Fruit fly (Drosophila melanogaster) whole organism, embryonic: Measurements from ENCODE around the gene slf.

Source experiments
- Atf-2 ChIP-seq: fragments of 200-800 bp; sonication (Bioruptor generic); optimal IDR thresholded peaks from 2 replicates; lab custom pipeline; 2016; ENCODE audit warnings: missing biosample characterization, missing genetic modification characterization
- Blimp-1 ChIP-seq: fragments of 200-800 bp; sonication (Bioruptor generic); optimal IDR thresholded peaks from 3 replicates; lab custom pipeline; 2018; ENCODE audit warnings: missing biosample characterization, missing genetic modification characterization, mild to moderate bottlenecking, moderate library complexity, missing genetic modification reagents
- CG10209 ChIP-seq: fragments of 200-800 bp; sonication (Bioruptor generic); optimal IDR thresholded peaks from 3 replicates; lab custom pipeline; 2017; ENCODE audit warnings: missing biosample characterization, mild to moderate bottlenecking, missing genetic modification characterization, missing genetic modification reagents
- CG10274 ChIP-seq: fragments of 200-800 bp; sonication (Bioruptor generic); optimal IDR thresholded peaks from 3 replicates; lab custom pipeline; 2017; ENCODE audit warnings: missing biosample characterization, mild to moderate bottlenecking, missing genetic modification characterization
- CG12236 ChIP-seq: fragments of 200-800 bp; sonication (Bioruptor generic); optimal IDR thresholded peaks from 2 replicates; lab custom pipeline; 2016; ENCODE audit warnings: missing biosample characterization, missing genetic modification characterization
- CG14965 ChIP-seq: fragments of 200-800 bp; sonication (Bioruptor generic); optimal IDR thresholded peaks from 2 replicates; lab custom pipeline; 2016; ENCODE audit warnings: missing biosample characterization, missing genetic modification characterization, borderline replicate concordance
- CG1529 ChIP-seq: fragments of 200-800 bp; sonication (Bioruptor generic); optimal IDR thresholded peaks from 3 replicates; lab custom pipeline; 2018; ENCODE audit warnings: missing biosample characterization, missing genetic modification characterization
- CG17912 ChIP-seq: fragments of 200-800 bp; sonication (Bioruptor generic); optimal IDR thresholded peaks from 2 replicates; lab custom pipeline; 2018; ENCODE audit warnings: missing biosample characterization, mild to moderate bottlenecking, missing genetic modification characterization
- CG18764 ChIP-seq: fragments of 200-800 bp; sonication (Bioruptor generic); optimal IDR thresholded peaks from 3 replicates; lab custom pipeline; 2016; ENCODE audit warnings: missing biosample characterization, missing genetic modification characterization
- CG32772 ChIP-seq: fragments of 200-800 bp; sonication (Bioruptor generic); IDR thresholded peaks from 2 replicates; pipeline ENCODE4 v1.3.6; 2022; ENCODE audit warnings: missing biosample characterization, missing genetic modification characterization
- CG3407 ChIP-seq: fragments of 200-800 bp; sonication (Bioruptor generic); optimal IDR thresholded peaks from 2 replicates; lab custom pipeline; 2018; ENCODE audit warnings: missing biosample characterization, mild to moderate bottlenecking, missing genetic modification characterization
- CG34224 ChIP-seq: fragments of 200-800 bp; sonication (Bioruptor generic); IDR thresholded peaks from 3 replicates; pipeline ENCODE4 v1.3.6; 2022; ENCODE audit warnings: missing biosample characterization, missing genetic modification characterization; ENCODE audit not compliant: partially characterized antibody
- CG34422 ChIP-seq: fragments of 200-800 bp; sonication (Bioruptor generic); IDR thresholded peaks from 3 replicates; pipeline ENCODE4 v1.3.6; 2022; ENCODE audit warnings: missing biosample characterization, missing genetic modification characterization
- CG4707 ChIP-seq: fragments of 200-800 bp; sonication (Bioruptor generic); optimal IDR thresholded peaks from 2 replicates; lab custom pipeline; 2018; ENCODE audit warnings: missing biosample characterization, mild to moderate bottlenecking, missing genetic modification characterization, moderate library complexity
- CG8281 ChIP-seq: fragments of 200-800 bp; sonication (Bioruptor generic); optimal IDR thresholded peaks from 2 replicates; lab custom pipeline; 2018; ENCODE audit warnings: missing biosample characterization, mild to moderate bottlenecking, missing genetic modification characterization, moderate library complexity
- CG9876 ChIP-seq: fragments of 200-800 bp; sonication (Bioruptor generic); optimal IDR thresholded peaks from 2 replicates; lab custom pipeline; 2016; ENCODE audit warnings: missing biosample characterization, missing genetic modification characterization
- Camta ChIP-seq: fragments of 200-800 bp; sonication (Bioruptor generic); optimal IDR thresholded peaks from 2 replicates; lab custom pipeline; 2016; ENCODE audit warnings: missing biosample characterization, missing genetic modification characterization
- CkIIα-i1 ChIP-seq: fragments of 200-800 bp; sonication (Bioruptor generic); IDR thresholded peaks from 2 replicates; pipeline ENCODE4 v1.3.6; 2022; ENCODE audit warnings: missing biosample characterization, missing genetic modification characterization
- CoRest ChIP-seq: fragments of 200-800 bp; sonication (Bioruptor generic); optimal IDR thresholded peaks from 3 replicates; lab custom pipeline; 2018; ENCODE audit warnings: missing biosample characterization, mild to moderate bottlenecking, missing genetic modification characterization, moderate library complexity
- Deaf1 ChIP-seq: fragments of 200-800 bp; optimal IDR thresholded peaks from 3 replicates; lab custom pipeline; 2019; ENCODE audit warnings: missing biosample characterization, mild to moderate bottlenecking, missing genetic modification characterization, moderate library complexity
- Elba2 ChIP-seq: fragments of 200-800 bp; sonication (Bioruptor generic); optimal IDR thresholded peaks from 3 replicates; lab custom pipeline; 2016; ENCODE audit warnings: missing biosample characterization, missing genetic modification characterization
- Ets65A ChIP-seq: fragments of 200-800 bp; sonication (Bioruptor generic); peaks from one replicate; lab custom pipeline; 2016; ENCODE audit warnings: missing biosample characterization, missing genetic modification characterization
- Hmr ChIP-seq: fragments of 200-800 bp; sonication (Bioruptor generic); optimal IDR thresholded peaks from 3 replicates; lab custom pipeline; 2017; ENCODE audit warnings: mild to moderate bottlenecking, missing biosample characterization, missing genetic modification reagents, missing genetic modification characterization
- Lpt ChIP-seq: fragments of >200 bp; optimal IDR thresholded peaks from 2 replicates; lab custom pipeline; 2018; ENCODE audit warnings: missing biosample characterization, missing genetic modification characterization
- Nf-YC ChIP-seq: fragments of 200-800 bp; optimal IDR thresholded peaks from 3 replicates; lab custom pipeline; 2019; ENCODE audit warnings: missing biosample characterization, mild to moderate bottlenecking, missing genetic modification characterization, moderate library complexity
- ap ChIP-seq: fragments of 200-800 bp; sonication (Bioruptor generic); IDR thresholded peaks from 2 replicates; pipeline ENCODE4 v1.3.6; 2022; ENCODE audit warnings: missing biosample characterization, missing genetic modification characterization
- ato ChIP-seq: fragments of 200-800 bp; sonication (Bioruptor generic); IDR thresholded peaks from 2 replicates; pipeline ENCODE4 v1.3.6; 2022; ENCODE audit warnings: missing biosample characterization, missing genetic modification characterization; ENCODE audit not compliant: partially characterized antibody
- bcd ChIP-seq: fragments of 200-800 bp; sonication (Bioruptor generic); optimal IDR thresholded peaks from 2 replicates; lab custom pipeline; 2017; ENCODE audit warnings: missing biosample characterization, mild to moderate bottlenecking, missing genetic modification characterization
- chn ChIP-seq: fragments of 200-800 bp; sonication (Bioruptor generic); optimal IDR thresholded peaks from 2 replicates; lab custom pipeline; 2016; ENCODE audit warnings: missing biosample characterization, missing genetic modification characterization
- dan ChIP-seq: fragments of 200-800 bp; sonication (Bioruptor generic); IDR thresholded peaks from 2 replicates; pipeline ENCODE4 v1.3.6; 2022; ENCODE audit warnings: missing biosample characterization, missing genetic modification characterization
- eyg ChIP-seq: fragments of 200-800 bp; sonication (Bioruptor generic); optimal IDR thresholded peaks from 3 replicates; lab custom pipeline; 2016; ENCODE audit warnings: missing biosample characterization, missing genetic modification characterization
- fru ChIP-seq: fragments of >200 bp; optimal IDR thresholded peaks from 2 replicates; lab custom pipeline; 2017
- gcm ChIP-seq: fragments of 200-800 bp; sonication (Bioruptor generic); optimal IDR thresholded peaks from 2 replicates; lab custom pipeline; 2019; ENCODE audit warnings: missing biosample characterization, mild to moderate bottlenecking, missing genetic modification characterization, moderate library complexity
- gsb ChIP-seq: fragments of 200-800 bp; sonication (Bioruptor generic); IDR thresholded peaks from 2 replicates; pipeline ENCODE4 v1.3.6; 2022; ENCODE audit warnings: missing biosample characterization, missing genetic modification characterization
- insv ChIP-seq, 2 experiments: fragments of 200-800 bp; sonication (Bioruptor generic); optimal IDR thresholded peaks; 3 replicates each; lab custom pipeline; 2016 to 2018; ENCODE audit warnings: missing biosample characterization in 2 of 2, missing genetic modification characterization in 2 of 2
- kni ChIP-seq: fragments of 200-800 bp; sonication (Bioruptor generic); optimal IDR thresholded peaks from 3 replicates; lab custom pipeline; 2017; ENCODE audit warnings: mild to moderate bottlenecking, missing biosample characterization, missing genetic modification reagents, missing genetic modification characterization
- odd ChIP-seq: fragments of 200-800 bp; sonication (Bioruptor generic); optimal IDR thresholded peaks from 2 replicates; lab custom pipeline; 2017; ENCODE audit warnings: missing biosample characterization, mild to moderate bottlenecking, missing genetic modification characterization
- phol ChIP-seq: fragments of 200-800 bp; sonication (Bioruptor generic); optimal IDR thresholded peaks from 3 replicates; lab custom pipeline; 2018; ENCODE audit warnings: missing biosample characterization, mild to moderate bottlenecking, missing genetic modification characterization, moderate library complexity
- sens ChIP-seq: fragments of 200-800 bp; sonication (Bioruptor generic); peaks from one replicate; lab custom pipeline; 2016; ENCODE audit warnings: missing biosample characterization, missing genetic modification characterization
- shn ChIP-seq: fragments of 200-800 bp; sonication (Bioruptor generic); optimal IDR thresholded peaks from 3 replicates; lab custom pipeline; 2016; ENCODE audit warnings: missing biosample characterization, missing genetic modification characterization
- sim ChIP-seq: fragments of 200-800 bp; sonication (Bioruptor generic); IDR thresholded peaks from 2 replicates; pipeline ENCODE4 v1.3.6; 2022; ENCODE audit warnings: missing biosample characterization, missing genetic modification characterization
- slou ChIP-seq: fragments of 200-800 bp; sonication (Bioruptor generic); optimal IDR thresholded peaks from 3 replicates; lab custom pipeline; 2016; ENCODE audit warnings: missing biosample characterization, missing genetic modification characterization
- sr ChIP-seq: fragments of 200-800 bp; sonication (Bioruptor generic); IDR thresholded peaks from 3 replicates; pipeline ENCODE4 v1.3.6; 2022; ENCODE audit warnings: missing biosample characterization, missing genetic modification characterization
- stc ChIP-seq: fragments of 200-800 bp; sonication (Bioruptor generic); IDR thresholded peaks from 2 replicates; pipeline ENCODE4 v1.3.6; 2022; ENCODE audit warnings: missing biosample characterization, missing genetic modification characterization
- stwl ChIP-seq: fragments of 200-800 bp; sonication (Bioruptor generic); optimal IDR thresholded peaks from 3 replicates; lab custom pipeline; 2018; ENCODE audit warnings: missing biosample characterization, mild to moderate bottlenecking, missing genetic modification characterization, moderate library complexity
- tin ChIP-seq: fragments of 200-800 bp; sonication (Bioruptor generic); optimal IDR thresholded peaks from 3 replicates; lab custom pipeline; 2016; ENCODE audit warnings: missing biosample characterization, missing genetic modification characterization
- usp ChIP-seq: fragments of >200 bp; optimal IDR thresholded peaks from 2 replicates; lab custom pipeline; 2017; ENCODE audit warnings: missing biosample characterization, missing genetic modification characterization
- vvl ChIP-seq: fragments of 200-800 bp; sonication (Bioruptor generic); IDR thresholded peaks from 2 replicates; pipeline ENCODE4 v1.3.6; 2022; ENCODE audit warnings: missing biosample characterization, missing genetic modification characterization
- wor ChIP-seq: fragments of 200-800 bp; sonication (Bioruptor generic); IDR thresholded peaks from 2 replicates; pipeline ENCODE4 v1.3.6; 2022; ENCODE audit warnings: missing biosample characterization, missing genetic modification characterization
- yki ChIP-seq: fragments of >200 bp; optimal IDR thresholded peaks from 3 replicates; lab custom pipeline; 2018
- z ChIP-seq: fragments of 200-800 bp; sonication (Bioruptor generic); IDR thresholded peaks from 3 replicates; pipeline ENCODE4 v1.3.6; 2022; ENCODE audit warnings: missing biosample characterization, missing genetic modification characterization

Gene slf

DNA sequence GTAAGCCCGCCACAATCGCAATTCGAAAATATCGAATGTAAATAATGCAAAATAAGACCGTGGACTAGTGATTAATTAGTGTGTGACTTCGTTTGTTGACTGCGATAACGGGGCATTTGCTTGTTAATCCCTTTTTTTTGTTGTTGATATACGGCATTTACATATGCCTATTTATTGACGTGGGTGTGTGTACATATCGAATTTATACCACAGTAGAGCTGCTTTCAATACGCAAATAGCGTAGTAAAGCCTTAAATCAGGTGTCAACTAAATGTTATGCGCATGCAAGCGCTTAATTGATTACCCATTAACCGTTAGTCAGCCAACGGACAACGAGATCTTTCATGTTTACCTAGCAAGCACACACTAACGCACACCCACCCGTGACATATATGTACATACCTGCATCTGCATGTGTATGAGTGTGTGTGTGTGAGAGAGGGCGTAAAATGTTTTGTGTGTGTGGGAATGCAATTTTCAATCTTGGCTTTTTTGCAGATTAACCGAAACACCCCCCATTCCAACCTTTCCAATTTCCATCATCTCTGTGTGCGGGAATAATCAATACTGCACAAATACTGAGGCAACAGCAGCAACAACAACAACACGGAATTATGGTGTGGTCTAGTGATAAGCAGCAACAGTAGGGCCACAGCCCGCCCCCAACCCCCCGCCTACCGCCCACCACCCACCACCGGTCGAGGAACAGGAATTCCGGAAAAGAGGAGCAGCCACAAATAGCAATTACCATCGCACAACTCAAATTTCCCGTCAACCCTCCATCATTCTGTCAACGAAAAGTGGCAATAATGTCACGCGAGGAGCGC is 37.0 kb upstream of the slf start (continued):
- TF ChIP-seq CG17912 (GFP tag; lab: Kevin White, UChicago) (peak; percentile 15), stwl (tag; lab: Kevin White, UChicago) (no peak), odd (GFP tag; lab: Kevin White, UChicago) (no peak), CG4707 (GFP tag; lab: Kevin White, UChicago) (no peak), Hmr (GFP tag; lab: Kevin White, UChicago) (no peak), wor (GFP tag; lab: Robert Waterston, UW) (no peak), Lpt (GFP tag; lab: Kevin White, UChicago) (no peak), sim (GFP tag; lab: Robert Waterston, UW) (no peak), gcm (GFP tag; lab: Kevin White, UChicago) (no peak), CoRest (tag; lab: Kevin White, UChicago) (no peak), yki (lab: Kevin White, UChicago) (no peak), Blimp-1 (no peak), ato (GFP tag; lab: Robert Waterston, UW) (no peak), dan (GFP tag; lab: Robert Waterston, UW) (no peak), Nf-YC (tag; lab: Kevin White, UChicago) (no peak), CG1529 (peak; percentile 42), CG10209 (GFP tag; lab: Kevin White, UChicago) (peak; percentile 38), gsb (GFP tag; lab: Robert Waterston, UW) (no peak), sr (GFP tag; lab: Robert Waterston, UW) (no peak), phol (tag; lab: Kevin White, UChicago) (no peak), z (GFP tag; lab: Robert Waterston, UW) (no peak), Atf-2 (GFP tag; lab: Kevin White, UChicago) (peak; percentile 13), CG3407 (GFP tag; lab: Kevin White, UChicago) (peak; percentile 45), sens (GFP tag; lab: Kevin White, UChicago) (peak; percentile 94), CG34224 (no peak), Elba2 (GFP tag; lab: Kevin White, UChicago) (no peak), CG12236 (GFP tag; lab: Kevin White, UChicago) (no peak), bcd (GFP tag; lab: Kevin White, UChicago) (no peak), CG8281 (tag; lab: Kevin White, UChicago) (peak; percentile 64), kni (GFP tag; lab: Kevin White, UChicago) (peak; percentile 87), Ets65A (GFP tag; lab: Kevin White, UChicago) (peak; percentile 87), ap (GFP tag; lab: Robert Waterston, UW) (peak; percentile 35; the same call in 1 of the 2 replicates), CG10274 (GFP tag; lab: Kevin White, UChicago) (no peak), CkIIα-i1 (GFP tag; lab: Robert Waterston, UW) (no peak), eyg (no peak), insv (GFP tag; optimal IDR thresholded peaks at IDR 0.05; lab: Kevin White, UChicago) (peak in 1 of 2 experiments; percentile 7), slou (GFP tag; lab: Kevin White, UChicago) (no peak), fru (lab: Kevin White, UChicago) (no peak), vvl (GFP tag; lab: Robert Waterston, UW) (no peak), stc (GFP tag; lab: Robert Waterston, UW) (peak; percentile 31; the same call in 1 of the 2 replicates), shn (GFP tag; lab: Kevin White, UChicago) (no peak), CG18764 (GFP tag; lab: Kevin White, UChicago) (peak; percentile 49), CG32772 (GFP tag; lab: Robert Waterston, UW) (peak; percentile 34; the same call in 1 of the 2 replicates), CG9876 (GFP tag; lab: Kevin White, UChicago) (no peak), CG14965 (GFP tag; lab: Kevin White, UChicago) (no peak), Deaf1 (no peak), usp (no peak), CG34422 (GFP tag; lab: Robert Waterston, UW) (no peak), tin (GFP tag; lab: Kevin White, UChicago) (no peak), chn (GFP tag; lab: Kevin White, UChicago) (no peak), Camta (GFP tag; lab: Kevin White, UChicago) (no peak)
